Fruit fly (Drosophila melanogaster) Kc167 (cell line): ENCODE results near the gene CG34282.

Source experiments
- Sin3A ChIP-seq: fragments of >200 bp; optimal IDR thresholded peaks from 2 replicates; lab custom pipeline; 2018; ENCODE audit warnings: missing external identifiers
- insv ChIP-seq: fragments of >200 bp; optimal IDR thresholded peaks from 3 replicates; lab custom pipeline; 2018; ENCODE audit warnings: missing external identifiers
- psq ChIP-seq: fragments of >200 bp; optimal IDR thresholded peaks from 2 replicates; lab custom pipeline; 2017; ENCODE audit warnings: missing external identifiers
- ttk ChIP-seq: sonication (Bioruptor generic); optimal IDR thresholded peaks from 2 replicates; lab custom pipeline; 2017; ENCODE audit warnings: missing external identifiers

- TF ChIP-seq psq (lab: Kevin White, UChicago) (no peak), Sin3A (lab: Kevin White, UChicago) (no peak), ttk (lab: Kevin White, UChicago) (no peak), insv (lab: Kevin White, UChicago) (no peak)
These were observed 47.6 kb downstream of the CG34282 start for dm6 chr3R:18742358-18743269.
